Fruit fly (Drosophila melanogaster) whole organism, prepupa: ENCODE results near the gene Saf6.
A peak's percentile ranks its signal among the peaks of the same experiment; 100 is the strongest.

Source experiments
- CG10631 ChIP-seq: fragments of 200-800 bp; sonication (Bioruptor generic); optimal IDR thresholded peaks from 2 replicates; lab custom pipeline; 2016; ENCODE audit warnings: missing biosample characterization, missing genetic modification characterization
- CG10669 ChIP-seq: fragments of 200-800 bp; sonication (Bioruptor generic); optimal IDR thresholded peaks from 3 replicates; lab custom pipeline; 2018; ENCODE audit warnings: missing biosample characterization, mild to moderate bottlenecking, missing genetic modification characterization, moderate library complexity
- CG11294 ChIP-seq: fragments of 200-800 bp; sonication (Bioruptor generic); IDR thresholded peaks from 2 replicates; pipeline ENCODE4 v1.3.6; 2022; ENCODE audit warnings: missing biosample characterization, missing genetic modification characterization
- CG11902 ChIP-seq: fragments of 200-800 bp; sonication (Bioruptor generic); optimal IDR thresholded peaks from 3 replicates; lab custom pipeline; 2016; ENCODE audit warnings: missing biosample characterization, missing genetic modification characterization
- CG15336 ChIP-seq: fragments of 200-800 bp; sonication (Bioruptor generic); IDR thresholded peaks from 2 replicates; pipeline ENCODE4 v1.3.6; 2022; ENCODE audit warnings: missing biosample characterization, missing genetic modification characterization
- CG1621 ChIP-seq: fragments of 200-800 bp; sonication (Bioruptor generic); optimal IDR thresholded peaks from 3 replicates; lab custom pipeline; 2018; ENCODE audit warnings: missing biosample characterization, mild to moderate bottlenecking, missing genetic modification characterization
- CG16779 ChIP-seq: fragments of 200-800 bp; sonication (Bioruptor generic); optimal IDR thresholded peaks from 3 replicates; lab custom pipeline; 2017; ENCODE audit warnings: missing biosample characterization, mild to moderate bottlenecking, missing genetic modification characterization
- CG3032 ChIP-seq: fragments of 200-800 bp; optimal IDR thresholded peaks from 2 replicates; lab custom pipeline; 2019; ENCODE audit warnings: missing biosample characterization, mild to moderate bottlenecking, missing genetic modification characterization, moderate library complexity
- CG31627 ChIP-seq: fragments of 200-800 bp; sonication (Bioruptor generic); optimal IDR thresholded peaks from 3 replicates; lab custom pipeline; 2016; ENCODE audit warnings: missing biosample characterization, missing genetic modification characterization
- CG3919 ChIP-seq: fragments of 200-800 bp; sonication (Bioruptor generic); optimal IDR thresholded peaks from 3 replicates; lab custom pipeline; 2016; ENCODE audit warnings: missing biosample characterization, missing genetic modification characterization
- CG4318 ChIP-seq: fragments of 200-800 bp; sonication (Bioruptor generic); optimal IDR thresholded peaks from 3 replicates; lab custom pipeline; 2017; ENCODE audit warnings: missing biosample characterization, mild to moderate bottlenecking, missing genetic modification characterization
- CG6163 ChIP-seq: fragments of 200-800 bp; sonication (Bioruptor generic); IDR thresholded peaks from 3 replicates; pipeline ENCODE4 v1.3.6; 2022; ENCODE audit warnings: missing biosample characterization, missing genetic modification characterization
- CG6276 ChIP-seq: fragments of 200-800 bp; sonication (Bioruptor generic); optimal IDR thresholded peaks from 2 replicates; lab custom pipeline; 2017; ENCODE audit warnings: missing biosample characterization, mild to moderate bottlenecking, missing genetic modification characterization
- CG6792 ChIP-seq: fragments of 200-800 bp; sonication (Bioruptor generic); optimal IDR thresholded peaks from 3 replicates; lab custom pipeline; 2016; ENCODE audit warnings: missing biosample characterization, missing genetic modification characterization
- CG6808 ChIP-seq: fragments of 200-800 bp; sonication (Bioruptor generic); optimal IDR thresholded peaks from 3 replicates; lab custom pipeline; 2017; ENCODE audit warnings: missing biosample characterization, missing genetic modification characterization, mild to moderate bottlenecking, moderate library complexity, missing genetic modification reagents
- CG6854 ChIP-seq: fragments of 200-800 bp; sonication (Bioruptor generic); optimal IDR thresholded peaks from 2 replicates; lab custom pipeline; 2017; ENCODE audit warnings: missing biosample characterization, mild to moderate bottlenecking, missing genetic modification characterization
- CG7368 ChIP-seq: fragments of 200-800 bp; sonication (Bioruptor generic); optimal IDR thresholded peaks from 3 replicates; lab custom pipeline; 2016; ENCODE audit warnings: missing biosample characterization, missing genetic modification characterization
- CG8119 ChIP-seq: fragments of 200-800 bp; sonication (Bioruptor generic); IDR thresholded peaks from 3 replicates; pipeline ENCODE4 v1.3.6; 2022; ENCODE audit warnings: missing biosample characterization, missing genetic modification characterization
- CG8319 ChIP-seq: fragments of 200-800 bp; sonication (Bioruptor generic); optimal IDR thresholded peaks from 3 replicates; lab custom pipeline; 2016; ENCODE audit warnings: missing biosample characterization, missing genetic modification characterization
- CG8632 ChIP-seq: fragments of 200-800 bp; sonication (Bioruptor generic); optimal IDR thresholded peaks from 3 replicates; lab custom pipeline; 2016; ENCODE audit warnings: missing biosample characterization, missing genetic modification characterization
- CG9139 ChIP-seq: fragments of 200-800 bp; sonication (Bioruptor generic); optimal IDR thresholded peaks from 3 replicates; lab custom pipeline; 2017; ENCODE audit warnings: missing biosample characterization, mild to moderate bottlenecking, missing genetic modification characterization
- Eip75B ChIP-seq: fragments of 200-800 bp; sonication (Bioruptor generic); optimal IDR thresholded peaks from 3 replicates; lab custom pipeline; 2016; ENCODE audit warnings: missing biosample characterization, missing genetic modification characterization
- Eip78C ChIP-seq: fragments of 200-800 bp; sonication (Bioruptor generic); peaks from one replicate; lab custom pipeline; 2016; ENCODE audit warnings: missing biosample characterization, missing genetic modification characterization
- Eip93F ChIP-seq: fragments of 200-800 bp; sonication (Bioruptor generic); optimal IDR thresholded peaks from 2 replicates; lab custom pipeline; 2016; ENCODE audit warnings: missing biosample characterization, mild to moderate bottlenecking, missing genetic modification characterization
- Ets96B ChIP-seq: fragments of 200-800 bp; optimal IDR thresholded peaks from 2 replicates; lab custom pipeline; 2019; ENCODE audit warnings: missing biosample characterization, mild to moderate bottlenecking, missing genetic modification characterization, moderate library complexity
- Hr38 ChIP-seq: sonication (Bioruptor generic); optimal IDR thresholded peaks from 2 replicates; lab custom pipeline; 2016; ENCODE audit warnings: missing biosample characterization, missing genetic modification characterization
- Hr39 ChIP-seq: fragments of 200-800 bp; sonication (Bioruptor generic); optimal IDR thresholded peaks from 2 replicates; lab custom pipeline; 2016; ENCODE audit warnings: missing biosample characterization, missing genetic modification characterization
- Hr4 ChIP-seq: fragments of 200-800 bp; sonication (Bioruptor generic); optimal IDR thresholded peaks from 3 replicates; lab custom pipeline; 2016; ENCODE audit warnings: missing biosample characterization, missing genetic modification characterization
- Lpt ChIP-seq: fragments of 200-800 bp; sonication (Bioruptor generic); optimal IDR thresholded peaks from 3 replicates; lab custom pipeline; 2016; ENCODE audit warnings: missing biosample characterization, missing genetic modification characterization
- Met ChIP-seq: fragments of 200-800 bp; sonication (Bioruptor generic); optimal IDR thresholded peaks from 3 replicates; lab custom pipeline; 2016; ENCODE audit warnings: missing biosample characterization, missing genetic modification characterization
- Smox ChIP-seq: fragments of 200-800 bp; sonication (Bioruptor generic); optimal IDR thresholded peaks from 3 replicates; lab custom pipeline; 2016; ENCODE audit warnings: missing biosample characterization, missing genetic modification characterization
- Sox102F ChIP-seq: fragments of 200-800 bp; sonication (Bioruptor generic); optimal IDR thresholded peaks from 2 replicates; lab custom pipeline; 2016; ENCODE audit warnings: missing biosample characterization, mild to moderate bottlenecking, missing genetic modification characterization
- Sox14 ChIP-seq: fragments of 200-800 bp; sonication (Bioruptor generic); optimal IDR thresholded peaks from 3 replicates; lab custom pipeline; 2016; ENCODE audit warnings: missing biosample characterization, missing genetic modification characterization
- acj6 ChIP-seq: fragments of 200-800 bp; sonication (Bioruptor generic); optimal IDR thresholded peaks from 3 replicates; lab custom pipeline; 2016; ENCODE audit warnings: missing biosample characterization, missing genetic modification characterization
- cyc ChIP-seq: fragments of 200-800 bp; sonication (Bioruptor generic); optimal IDR thresholded peaks from 3 replicates; lab custom pipeline; 2016; ENCODE audit warnings: missing biosample characterization, missing genetic modification characterization
- dsx ChIP-seq: fragments of 200-800 bp; optimal IDR thresholded peaks from 3 replicates; lab custom pipeline; 2019; ENCODE audit warnings: missing biosample characterization, mild to moderate bottlenecking, missing genetic modification characterization, moderate library complexity; ENCODE audit not compliant: poor library complexity, severe bottlenecking
- eg ChIP-seq: fragments of 200-800 bp; sonication (Bioruptor generic); IDR thresholded peaks from 3 replicates; pipeline ENCODE4 v1.3.6; 2022; ENCODE audit warnings: missing biosample characterization, missing genetic modification characterization
- fd59A ChIP-seq: fragments of 200-800 bp; sonication (Bioruptor generic); optimal IDR thresholded peaks from 2 replicates; lab custom pipeline; 2017; ENCODE audit warnings: missing biosample characterization, mild to moderate bottlenecking, missing genetic modification characterization, missing genetic modification reagents
- lz ChIP-seq: fragments of 200-800 bp; sonication (Bioruptor generic); optimal IDR thresholded peaks from 3 replicates; lab custom pipeline; 2016; ENCODE audit warnings: missing biosample characterization, missing genetic modification characterization
- net ChIP-seq: fragments of 200-800 bp; sonication (Bioruptor generic); optimal IDR thresholded peaks from 3 replicates; lab custom pipeline; 2016; ENCODE audit warnings: missing biosample characterization, missing genetic modification characterization
- pdm3 ChIP-seq: fragments of 200-800 bp; sonication (Bioruptor generic); optimal IDR thresholded peaks from 3 replicates; lab custom pipeline; 2016; ENCODE audit warnings: missing biosample characterization, missing genetic modification characterization
- salr ChIP-seq, 2 experiments: fragments of 200-800 bp; sonication (Bioruptor generic); optimal IDR thresholded peaks; 3 replicates each; lab custom pipeline; 2016 to 2018; ENCODE audit warnings: missing biosample characterization in 2 of 2, missing genetic modification characterization in 2 of 2, mild to moderate bottlenecking in 1 of 2
- spab ChIP-seq: fragments of 200-800 bp; sonication (Bioruptor generic); optimal IDR thresholded peaks from 2 replicates; lab custom pipeline; 2017; ENCODE audit warnings: missing biosample characterization, mild to moderate bottlenecking, missing genetic modification characterization, missing genetic modification reagents
- svp ChIP-seq: fragments of 200-800 bp; sonication (Bioruptor generic); peaks from one replicate; lab custom pipeline; 2016; ENCODE audit warnings: missing biosample characterization, missing genetic modification characterization
- topi ChIP-seq: fragments of 200-800 bp; sonication (Bioruptor generic); optimal IDR thresholded peaks from 3 replicates; lab custom pipeline; 2016; ENCODE audit warnings: missing biosample characterization, missing genetic modification characterization

Gene Saf6

DNA sequence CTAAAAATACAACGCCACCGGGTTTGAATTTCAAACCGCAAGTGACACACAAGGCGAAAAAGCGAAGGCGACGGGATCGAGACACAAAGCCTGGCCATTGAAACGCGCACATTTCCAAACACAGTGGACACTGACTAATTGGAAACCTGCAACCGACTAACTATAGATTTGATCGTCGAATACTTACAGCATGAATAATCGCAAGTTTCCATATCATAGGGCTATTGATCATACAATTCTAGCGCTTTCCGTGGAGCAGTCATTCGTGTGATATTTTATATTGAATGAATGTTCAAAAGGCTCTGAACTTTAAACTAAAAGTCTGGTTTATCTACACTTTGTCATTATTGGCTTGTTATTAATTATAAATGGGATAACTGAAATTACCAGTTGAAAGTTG lies 27.6 kb upstream of the Saf6 start (continued):
- no peak for TF ChIP-seq CG9139 (GFP tag; lab: Kevin White, UChicago)
- TF ChIP-seq dsx (GFP tag; lab: Kevin White, UChicago), result no peak
- peak; percentile 30 for TF ChIP-seq pdm3 (GFP tag; lab: Kevin White, UChicago)
- no peak for TF ChIP-seq Eip93F (GFP tag; lab: Kevin White, UChicago)
- TF ChIP-seq CG3919 (GFP tag; lab: Kevin White, UChicago), result no peak
- no peak for TF ChIP-seq fd59A (GFP tag; lab: Kevin White, UChicago)
- TF ChIP-seq CG8119 (GFP tag; lab: Robert Waterston, UW), result no peak
- no peak for TF ChIP-seq CG16779 (tag; lab: Kevin White, UChicago)
- peak; percentile 4 for TF ChIP-seq CG10631 (GFP tag; lab: Kevin White, UChicago)
- TF ChIP-seq CG4318 (GFP tag; lab: Kevin White, UChicago), result no peak
- peak; percentile 40 for TF ChIP-seq CG31627
- peak; percentile 33 for TF ChIP-seq lz (GFP tag; lab: Kevin White, UChicago)
- peak; percentile 4 for TF ChIP-seq Sox102F
- no peak for TF ChIP-seq CG6854 (GFP tag; lab: Kevin White, UChicago)
- no peak for TF ChIP-seq CG15336
- peak; percentile 18 for TF ChIP-seq CG6792 (GFP tag; lab: Kevin White, UChicago)
- no peak for TF ChIP-seq svp
- TF ChIP-seq Eip75B, result peak; percentile 30
- TF ChIP-seq Ets96B (tag; lab: Kevin White, UChicago), result no peak
- peak; percentile 3 for TF ChIP-seq Lpt (GFP tag; lab: Kevin White, UChicago)

DNA sequence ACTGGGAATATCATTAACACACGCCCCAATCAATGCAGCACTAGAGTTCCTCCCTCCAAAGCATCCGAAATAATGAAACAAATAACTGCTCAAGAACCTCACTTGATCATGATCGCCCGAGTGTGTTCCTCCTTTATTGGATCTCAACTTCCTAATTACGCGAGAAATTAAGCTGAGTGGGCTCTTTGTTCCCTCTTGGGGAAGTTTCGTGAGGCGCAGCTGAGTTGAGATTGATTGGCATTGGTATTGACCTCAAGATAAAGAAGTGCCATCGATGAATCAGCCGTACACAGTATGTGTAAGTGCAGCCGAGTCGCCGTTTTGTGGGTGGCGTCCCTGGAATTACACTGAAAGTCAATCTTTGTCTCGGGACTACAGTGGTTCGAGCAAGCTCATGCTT lies 27.1 kb upstream of the Saf6 start:
- TF ChIP-seq Sox14 (GFP tag; lab: Kevin White, UChicago) (peak; percentile 22), CG4318 (GFP tag; lab: Kevin White, UChicago) (no peak), CG6163 (GFP tag; lab: Robert Waterston, UW) (0 out of 3 replicates have a peak, but pooled peaks have one; percentile 3), svp (peak; percentile 95)

DNA sequence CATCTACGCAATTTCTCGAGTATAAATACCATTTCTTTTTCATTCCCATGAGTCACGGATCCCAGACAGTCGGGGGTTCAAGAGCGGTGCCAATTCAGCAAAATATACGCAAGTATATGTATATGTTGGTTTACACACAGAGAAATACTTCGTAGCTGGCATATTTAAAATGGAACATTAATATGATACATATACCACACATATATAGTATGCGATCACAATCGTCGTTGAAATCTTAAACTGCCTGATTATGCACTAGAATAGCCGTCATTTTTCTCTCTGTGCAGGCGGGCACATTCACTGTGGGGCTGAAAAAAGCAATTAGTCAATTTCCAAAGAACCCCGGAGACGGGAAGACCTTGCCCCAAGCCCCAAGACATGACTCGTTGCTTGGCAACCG lies 26.0 kb upstream of the Saf6 start:
- TF ChIP-seq CG8319 (GFP tag; lab: Kevin White, UChicago) (peak; percentile 93), Smox (GFP tag; lab: Kevin White, UChicago) (peak; percentile 96), acj6 (GFP tag; lab: Kevin White, UChicago) (peak; percentile 95), Eip93F (GFP tag; lab: Kevin White, UChicago) (peak; percentile 96), CG10631 (GFP tag; lab: Kevin White, UChicago) (peak; percentile 95), CG16779 (tag; lab: Kevin White, UChicago) (peak; percentile 86), CG7368 (peak; percentile 95), Met (GFP tag; lab: Kevin White, UChicago) (peak; percentile 98), CG10669 (GFP tag; lab: Kevin White, UChicago) (peak; percentile 96), CG6808 (GFP tag; lab: Kevin White, UChicago) (peak; percentile 95), Hr39 (GFP tag; lab: Kevin White, UChicago) (peak; percentile 94), CG8632 (peak; percentile 94), fd59A (GFP tag; lab: Kevin White, UChicago) (peak; percentile 94), CG9139 (GFP tag; lab: Kevin White, UChicago) (peak; percentile 91), CG4318 (GFP tag; lab: Kevin White, UChicago) (peak; percentile 87), Sox102F (peak; percentile 98), salr (GFP tag; optimal IDR thresholded peaks at IDR 0.05; lab: Kevin White, UChicago) (peak; percentile 87 to 90), CG11902 (GFP tag; lab: Kevin White, UChicago) (peak; percentile 92), Sox14 (GFP tag; lab: Kevin White, UChicago) (peak; percentile 98), Hr4 (GFP tag; lab: Kevin White, UChicago) (peak; percentile 91), Lpt (GFP tag; lab: Kevin White, UChicago) (peak; percentile 92), CG11294 (GFP tag; lab: Robert Waterston, UW) (peak; percentile 92), pdm3 (GFP tag; lab: Kevin White, UChicago) (peak; percentile 97), eg (GFP tag; lab: Robert Waterston, UW) (peak; percentile 96), net (peak; percentile 95), CG6163 (GFP tag; lab: Robert Waterston, UW) (peak; percentile 98), lz (GFP tag; lab: Kevin White, UChicago) (peak; percentile 88), CG1621 (tag; lab: Kevin White, UChicago) (peak; percentile 95), Eip75B (peak; percentile 95), cyc (GFP tag; lab: Kevin White, UChicago) (peak; percentile 96), dsx (GFP tag; lab: Kevin White, UChicago) (peak; percentile 93), spab (GFP tag; lab: Kevin White, UChicago) (peak; percentile 94), svp (peak; percentile 99), topi (GFP tag; lab: Kevin White, UChicago) (peak; percentile 97), CG31627 (peak; percentile 97), CG3919 (GFP tag; lab: Kevin White, UChicago) (peak; percentile 96), Hr38 (GFP tag; lab: Kevin White, UChicago) (peak; percentile 60), CG6276 (peak; percentile 86), CG3032 (tag; lab: Kevin White, UChicago) (peak; percentile 96), Eip78C (peak; percentile 99)
